Fruit fly (Drosophila melanogaster) whole organism, prepupa: ENCODE results near the gene CG10222.

Experiments
- CG11294 ChIP-seq: fragments of 200-800 bp; sonication (Bioruptor generic); IDR thresholded peaks from 2 replicates; pipeline ENCODE4 v1.3.6; 2022; ENCODE audit warnings: missing biosample characterization, missing genetic modification characterization
- CG11762 ChIP-seq: fragments of 200-800 bp; sonication (Bioruptor generic); optimal IDR thresholded peaks from 3 replicates; lab custom pipeline; 2016; ENCODE audit warnings: missing biosample characterization, missing genetic modification characterization; ENCODE audit not compliant: insufficient read depth
- CG15336 ChIP-seq: fragments of 200-800 bp; sonication (Bioruptor generic); IDR thresholded peaks from 2 replicates; pipeline ENCODE4 v1.3.6; 2022; ENCODE audit warnings: missing biosample characterization, missing genetic modification characterization
- CG16779 ChIP-seq: fragments of 200-800 bp; sonication (Bioruptor generic); optimal IDR thresholded peaks from 3 replicates; lab custom pipeline; 2017; ENCODE audit warnings: missing biosample characterization, mild to moderate bottlenecking, missing genetic modification characterization
- CG6792 ChIP-seq: fragments of 200-800 bp; sonication (Bioruptor generic); optimal IDR thresholded peaks from 3 replicates; lab custom pipeline; 2016; ENCODE audit warnings: missing biosample characterization, missing genetic modification characterization
- CG6854 ChIP-seq: fragments of 200-800 bp; sonication (Bioruptor generic); optimal IDR thresholded peaks from 2 replicates; lab custom pipeline; 2017; ENCODE audit warnings: missing biosample characterization, mild to moderate bottlenecking, missing genetic modification characterization
- CG7368 ChIP-seq: fragments of 200-800 bp; sonication (Bioruptor generic); optimal IDR thresholded peaks from 3 replicates; lab custom pipeline; 2016; ENCODE audit warnings: missing biosample characterization, missing genetic modification characterization
- CG8319 ChIP-seq: fragments of 200-800 bp; sonication (Bioruptor generic); optimal IDR thresholded peaks from 3 replicates; lab custom pipeline; 2016; ENCODE audit warnings: missing biosample characterization, missing genetic modification characterization
- Eip75B ChIP-seq: fragments of 200-800 bp; sonication (Bioruptor generic); optimal IDR thresholded peaks from 3 replicates; lab custom pipeline; 2016; ENCODE audit warnings: missing biosample characterization, missing genetic modification characterization
- Gug ChIP-seq: fragments of 200-800 bp; sonication (Bioruptor generic); IDR thresholded peaks from 2 replicates; pipeline ENCODE4 v1.3.6; 2022; ENCODE audit warnings: missing biosample characterization, missing genetic modification characterization
- Smox ChIP-seq: fragments of 200-800 bp; sonication (Bioruptor generic); optimal IDR thresholded peaks from 3 replicates; lab custom pipeline; 2016; ENCODE audit warnings: missing biosample characterization, missing genetic modification characterization
- Sox102F ChIP-seq: fragments of 200-800 bp; sonication (Bioruptor generic); optimal IDR thresholded peaks from 2 replicates; lab custom pipeline; 2016; ENCODE audit warnings: missing biosample characterization, mild to moderate bottlenecking, missing genetic modification characterization
- eg ChIP-seq: fragments of 200-800 bp; sonication (Bioruptor generic); IDR thresholded peaks from 3 replicates; pipeline ENCODE4 v1.3.6; 2022; ENCODE audit warnings: missing biosample characterization, missing genetic modification characterization
- salr ChIP-seq, 2 experiments: fragments of 200-800 bp; sonication (Bioruptor generic); optimal IDR thresholded peaks; 3 replicates each; lab custom pipeline; 2016 to 2018; ENCODE audit warnings: missing biosample characterization in 2 of 2, missing genetic modification characterization in 2 of 2, mild to moderate bottlenecking in 1 of 2

DNA sequence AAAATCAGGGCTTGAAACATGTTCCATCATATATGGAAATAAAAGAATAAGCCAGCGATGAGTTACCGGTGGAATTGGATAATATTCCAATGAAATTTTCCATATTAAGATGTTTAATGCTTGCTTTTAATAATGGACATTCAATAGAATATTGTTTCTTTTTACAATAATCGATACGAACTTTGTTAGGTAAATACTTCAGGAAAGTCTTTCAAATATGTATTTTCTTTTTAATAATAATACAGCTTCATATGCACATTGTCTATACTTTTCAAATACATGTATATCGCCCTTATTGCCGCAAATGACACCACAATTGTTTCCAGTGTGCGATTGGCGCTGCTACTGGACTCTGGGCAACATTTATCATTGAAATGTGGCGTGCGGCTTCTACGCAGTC, 5.4 kb downstream of the CG10222 start:
- TF ChIP-seq salr (GFP tag; optimal IDR thresholded peaks at IDR 0.05; lab: Kevin White, UChicago), result peak in 1 of 2 experiments; percentile 57
- TF ChIP-seq Eip75B (GFP tag; lab: Kevin White, UChicago), result peak; percentile 54
- peak; percentile 25 for TF ChIP-seq CG11762 (GFP tag; lab: Kevin White, UChicago)
- TF ChIP-seq Sox102F (GFP tag; lab: Kevin White, UChicago), result peak; percentile 21
- peak; percentile 52 for TF ChIP-seq CG6792 (GFP tag; lab: Kevin White, UChicago)
- no peak for TF ChIP-seq Gug
- TF ChIP-seq CG7368 (GFP tag; lab: Kevin White, UChicago), result no peak
- TF ChIP-seq CG16779 (tag; lab: Kevin White, UChicago), result no peak
- no peak for TF ChIP-seq eg (GFP tag; lab: Robert Waterston, UW)
- TF ChIP-seq CG15336, result no peak
- TF ChIP-seq CG8319 (GFP tag; lab: Kevin White, UChicago), result peak; percentile 36
- peak; percentile 35 for TF ChIP-seq Smox
- no peak for TF ChIP-seq CG6854
- no peak for TF ChIP-seq CG11294 (GFP tag; lab: Robert Waterston, UW)
